Worm (Caenorhabditis elegans) whole organism, young adult: ENCODE results near the gene odr-7.

Experiments
- atf-7 ChIP-seq: sonication (generic microtip); optimal IDR thresholded peaks from 2 replicates; lab custom pipeline; 2017; ENCODE audit warnings: mild to moderate bottlenecking, missing genetic modification characterization, missing compliant biosample characterization
- attf-6 ChIP-seq: fragments of 200-800 bp; sonication (Bioruptor generic); IDR thresholded peaks from 2 replicates; pipeline ENCODE4 v1.3.6; 2022; ENCODE audit warnings: missing genetic modification reagents, missing genetic modification characterization, missing compliant biosample characterization
- dpl-1 ChIP-seq: fragments of 150-350 bp; optimal IDR thresholded peaks from 2 replicates; lab custom pipeline; 2014; ENCODE audit warnings: missing biosample characterization, missing genetic modification reagents, missing genetic modification characterization
- hlh-26 ChIP-seq: fragments of 200-800 bp; sonication (Bioruptor generic); conservative IDR thresholded peaks from 2 replicates; pipeline ENCODE4 v1.3.6; 2022; ENCODE audit warnings: missing genetic modification reagents, missing genetic modification characterization, missing compliant biosample characterization
- lin-40 ChIP-seq: sonication (generic microtip); optimal IDR thresholded peaks from 2 replicates; lab custom pipeline; 2016; ENCODE audit warnings: missing genetic modification characterization, mild to moderate bottlenecking, missing compliant biosample characterization, missing genotype, missing genetic modification reagents
- madf-6 ChIP-seq: fragments of 200-800 bp; sonication (Bioruptor generic); IDR thresholded peaks from 2 replicates; pipeline ENCODE4 v1.3.6; 2022; ENCODE audit warnings: missing genetic modification reagents, missing genetic modification characterization, missing compliant biosample characterization
- nfya-1 ChIP-seq: sonication (generic microtip); optimal IDR thresholded peaks from 2 replicates; lab custom pipeline; 2017; ENCODE audit warnings: antibody characterized with exemption, missing compliant biosample characterization, missing genetic modification characterization, borderline replicate concordance; ENCODE audit not compliant: insufficient read depth
- ztf-18 ChIP-seq: sonication (generic microtip); optimal IDR thresholded peaks from 2 replicates; lab custom pipeline; 2016; ENCODE audit warnings: missing genotype, mild to moderate bottlenecking, missing genetic modification characterization, missing compliant biosample characterization

DNA sequence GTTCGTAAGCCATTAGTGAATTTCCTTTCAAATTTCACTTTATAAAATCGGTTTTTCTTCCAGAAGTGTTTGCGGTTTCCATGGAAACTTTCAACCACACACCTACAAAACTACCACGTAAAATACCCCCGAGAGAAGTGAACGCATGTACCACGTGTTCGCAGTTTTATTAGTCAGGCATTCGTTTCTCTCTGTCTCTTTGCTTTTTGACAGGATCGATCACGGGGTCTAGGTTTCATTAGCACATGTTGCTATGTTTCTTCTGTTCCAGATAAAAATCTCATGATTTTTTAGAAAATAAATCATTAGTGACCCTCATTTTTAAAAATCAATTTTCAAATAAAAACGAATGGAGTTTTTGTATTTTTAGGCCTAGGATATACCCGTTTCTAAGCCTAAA is 17.0 kb downstream of the odr-7 start:
- no peak for TF ChIP-seq lin-40 (tag; lab: Kevin White, UChicago)
- no peak for TF ChIP-seq ztf-18 (tag; lab: Kevin White, UChicago)
- TF ChIP-seq madf-6 (GFP tag; lab: Robert Waterston, UW), result no peak
- TF ChIP-seq dpl-1, result no peak
- TF ChIP-seq attf-6, result no peak
- no peak for TF ChIP-seq hlh-26
- no peak for TF ChIP-seq atf-7 (tag; lab: Kevin White, UChicago)
- TF ChIP-seq nfya-1 (tag; lab: Kevin White, UChicago), result no peak
